Fruit fly (Drosophila melanogaster): ENCODE data around the gene Clic.

Clic gene

dm6 chrX:13811480-13811879, 10.6 kb downstream of the Clic start, which contains the start of gene CG11095:
Gene CG11095, plus strand, starts transcription at chrX:13811684.
- TF ChIP-seq N (GFP tag; optimal IDR thresholded peaks at IDR 0.05) (peak; percentile 54), Hnf4 (GFP tag; optimal IDR thresholded peaks at IDR 0.05) (peak; percentile 38), tai (GFP tag; optimal IDR thresholded peaks at IDR 0.05) (no peak)

- TF ChIP-seq HLH106 (tag; optimal IDR thresholded peaks at IDR 0.05) (no peak), CG32264 (GFP tag; optimal IDR thresholded peaks at IDR 0.05) (no peak), Dif (GFP tag; optimal IDR thresholded peaks at IDR 0.05; ENCODE audit: partially characterized antibody) (no peak), fru (GFP tag; optimal IDR thresholded peaks at IDR 0.05) (no peak), Vsx2 (GFP tag; optimal IDR thresholded peaks at IDR 0.05; ENCODE audit: partially characterized antibody) (no peak), N (GFP tag; optimal IDR thresholded peaks at IDR 0.05) (no peak), Myc (optimal IDR thresholded peaks at IDR 0.05) (no peak), psq (GFP tag; optimal IDR thresholded peaks at IDR 0.05) (no peak), Hr78 (GFP tag; optimal IDR thresholded peaks at IDR 0.05) (no peak), ey (GFP tag; optimal IDR thresholded peaks at IDR 0.05) (no peak), pan (optimal IDR thresholded peaks at IDR 0.05) (no peak), sv (GFP tag; optimal IDR thresholded peaks at IDR 0.05) (no peak), GATAd (GFP tag; optimal IDR thresholded peaks at IDR 0.05) (no peak), br (GFP tag; optimal IDR thresholded peaks at IDR 0.05) (no peak), Jra (GFP tag; optimal IDR thresholded peaks at IDR 0.05) (no peak), dsf (GFP tag; optimal IDR thresholded peaks at IDR 0.05; ENCODE audit: borderline replicate concordance) (no peak), brk (GFP tag; optimal IDR thresholded peaks at IDR 0.05) (no peak), Abd-B (GFP tag; optimal IDR thresholded peaks at IDR 0.05) (no peak), rgr (GFP tag; optimal IDR thresholded peaks at IDR 0.05) (no peak)
Measured at dm6 chrX:13805554-13805953, 16.6 kb downstream of the Clic start.

- no peak for TF ChIP-seq Hr78 (GFP tag; optimal IDR thresholded peaks at IDR 0.05)
Measured at dm6 chrX:13804398-13804797, 17.7 kb downstream of the Clic start.

- TF ChIP-seq rgr (GFP tag; optimal IDR thresholded peaks at IDR 0.05) (no peak), pan (optimal IDR thresholded peaks at IDR 0.05) (no peak), Dif (GFP tag; optimal IDR thresholded peaks at IDR 0.05; ENCODE audit: partially characterized antibody) (no peak), dsf (GFP tag; optimal IDR thresholded peaks at IDR 0.05; ENCODE audit: borderline replicate concordance) (no peak), foxo (GFP tag; optimal IDR thresholded peaks at IDR 0.05) (peak in 1 of 2 experiments; percentile 33), fru (GFP tag; optimal IDR thresholded peaks at IDR 0.05) (peak; percentile 17), sage (GFP tag; optimal IDR thresholded peaks at IDR 0.05) (no peak), CrebA (GFP tag; optimal IDR thresholded peaks at IDR 0.05; ENCODE audit: borderline replicate concordance) (no peak), sv (GFP tag; optimal IDR thresholded peaks at IDR 0.05) (no peak), Jra (GFP tag; optimal IDR thresholded peaks at IDR 0.05) (no peak), h (GFP tag; optimal IDR thresholded peaks at IDR 0.05) (peak; percentile 5), ey (GFP tag; optimal IDR thresholded peaks at IDR 0.05) (no peak)
Measured at dm6 chrX:13800680-13801079, 21.4 kb downstream of the Clic start.

- TF ChIP-seq psq (GFP tag; optimal IDR thresholded peaks at IDR 0.05) (no peak), Mio (GFP tag; optimal IDR thresholded peaks at IDR 0.05) (no peak), Abd-B (GFP tag; optimal IDR thresholded peaks at IDR 0.05) (no peak), Myc (optimal IDR thresholded peaks at IDR 0.05) (no peak), dmrt93B (GFP tag; optimal IDR thresholded peaks at IDR 0.05) (no peak), Rel (GFP tag; optimal IDR thresholded peaks at IDR 0.05) (no peak), Rel (tag; optimal IDR thresholded peaks at IDR 0.05) (no peak), Hr83 (GFP tag; optimal IDR thresholded peaks at IDR 0.05; ENCODE audit: poor library complexity, severe bottlenecking) (no peak), Hr78 (GFP tag; optimal IDR thresholded peaks at IDR 0.05) (no peak), CG9705 (GFP tag; optimal IDR thresholded peaks at IDR 0.05) (no peak), GATAd (GFP tag; optimal IDR thresholded peaks at IDR 0.05) (no peak), jim (GFP tag; optimal IDR thresholded peaks at IDR 0.05) (no peak), Sp1 (GFP tag; optimal IDR thresholded peaks at IDR 0.05) (no peak), brk (GFP tag; optimal IDR thresholded peaks at IDR 0.05) (no peak), N (GFP tag; optimal IDR thresholded peaks at IDR 0.05) (no peak), Vsx2 (GFP tag; optimal IDR thresholded peaks at IDR 0.05; ENCODE audit: partially characterized antibody) (no peak), rgr (GFP tag; optimal IDR thresholded peaks at IDR 0.05) (no peak)
Measured at dm6 chrX:13797538-13797937, 24.6 kb downstream of the Clic start, which contains the start of gene CG10996. Gene CG10996, minus strand, starts transcription at chrX:13797638.

Data from whole organism, wandering third instar larva.